Worm (Caenorhabditis elegans) whole organism, L4 larva: ENCODE results near the gene nhr-198.

Experiments
- ama-1 ChIP-seq: fragments of 150-350 bp; optimal IDR thresholded peaks from 2 replicates; lab custom pipeline; 2014; ENCODE audit warnings: inconsistent platforms, mixed read lengths
- ces-1 ChIP-seq: fragments of 150-350 bp; sonication (generic microtip); optimal IDR thresholded peaks from 4 replicates; lab custom pipeline; 2014; ENCODE audit warnings: missing biosample characterization, missing genetic modification reagents, missing genetic modification characterization
- daf-12 ChIP-seq: fragments of 150-350 bp; optimal IDR thresholded peaks from 2 replicates; lab custom pipeline; 2014; ENCODE audit warnings: missing biosample characterization, missing genetic modification reagents, missing genetic modification characterization
- fos-1 ChIP-seq: fragments of 150-350 bp; optimal IDR thresholded peaks from 2 replicates; lab custom pipeline; 2014; ENCODE audit warnings: missing biosample characterization, missing genetic modification characterization
- lin-29 ChIP-seq: fragments of 200-800 bp; sonication (Bioruptor generic); IDR thresholded peaks from 2 replicates; pipeline ENCODE4 v1.3.6; 2022; ENCODE audit warnings: missing genetic modification reagents, missing genetic modification characterization, missing compliant biosample characterization
- nhr-237 ChIP-seq: sonication (generic microtip); optimal IDR thresholded peaks from 2 replicates; lab custom pipeline; 2017; ENCODE audit warnings: missing biosample characterization, missing genetic modification characterization
- pha-4 ChIP-seq, 2 experiments: fragments of 150-350 bp in 1 of 2; fragments of 200-800 bp in 1 of 2; sonication (Bioruptor generic) in 1 of 2; IDR thresholded peaks in 1 of 2; optimal IDR thresholded peaks in 1 of 2; 2 replicates each; pipeline versions ENCODE4 v1.3.6 to Lab custom; 2014 to 2022; ENCODE audit warnings: missing genetic modification characterization in 2 of 2, missing genetic modification reagents in 2 of 2, missing biosample characterization in 1 of 2, missing compliant biosample characterization in 1 of 2
- pqm-1 ChIP-seq: sonication (generic microtip); optimal IDR thresholded peaks from 2 replicates; lab custom pipeline; 2017; ENCODE audit warnings: missing biosample characterization, missing genetic modification characterization
- unc-62 ChIP-seq, 3 experiments: fragments of 150-350 bp in 1 of 3; sonication (generic microtip); optimal IDR thresholded peaks in 2 of 3; peaks in 1 of 3; 1 replicate in 1 of 3; 2 replicates in 2 of 3; lab custom pipeline; 2014 to 2017; ENCODE audit warnings: missing biosample characterization in 3 of 3, missing genetic modification characterization in 3 of 3, missing genetic modification reagents in 3 of 3, missing genotype in 1 of 3

- TF ChIP-seq fos-1 (tag; lab: Kevin White, UChicago) (no peak), unc-62 (GFP tag; optimal IDR thresholded peaks at IDR 0.05 in 1 of 2; lab: Kevin White, UChicago) (no peak), unc-62 (tag; optimal IDR thresholded peaks at IDR 0.05; lab: Kevin White, UChicago) (no peak), ama-1 (lab: Kevin White, UChicago) (no peak), pqm-1 (tag; lab: Kevin White, UChicago) (no peak), ces-1 (GFP tag; lab: Kevin White, UChicago) (no peak), lin-29 (GFP tag; lab: Robert Waterston, UW) (no peak), nhr-237 (tag; lab: Kevin White, UChicago) (no peak), daf-12 (no peak), pha-4 (GFP tag; IDR thresholded peaks at IDR 0.05; lab: Robert Waterston, UW) (no peak), pha-4 (tag; optimal IDR thresholded peaks at IDR 0.05; lab: Kevin White, UChicago) (no peak)
Observed at ce11 chrV:15685599-15685998, 8.2 kb upstream of the nhr-198 start, which contains the start of gene nhr-196.
